Worm (Caenorhabditis elegans) whole organism, mixed stage, embryonic: Measurements from ENCODE around the gene str-238.
A peak's percentile ranks its signal among the peaks of the same experiment; 100 is the strongest.

Source experiments
- bed-3 ChIP-seq: fragments of 200-800 bp; sonication (Bioruptor generic); optimal IDR thresholded peaks from 3 replicates; lab custom pipeline; 2018; ENCODE audit warnings: mild to moderate bottlenecking, missing genetic modification characterization, moderate library complexity, missing compliant biosample characterization
- blmp-1 ChIP-seq: fragments of 150-350 bp; optimal IDR thresholded peaks from 2 replicates; lab custom pipeline; 2014; ENCODE audit warnings: missing biosample characterization, missing genetic modification characterization
- ceh-43 ChIP-seq: fragments of 200-800 bp; sonication (Bioruptor generic); optimal IDR thresholded peaks from 2 replicates; lab custom pipeline; 2018; ENCODE audit warnings: mild to moderate bottlenecking, missing genetic modification characterization, moderate library complexity, missing compliant biosample characterization
- ces-1 ChIP-seq: fragments of 150-350 bp; optimal IDR thresholded peaks from 2 replicates; lab custom pipeline; 2014; ENCODE audit warnings: missing biosample characterization, missing genetic modification reagents, missing genetic modification characterization
- cnd-1 ChIP-seq: fragments of 200-800 bp; sonication (Bioruptor generic); optimal IDR thresholded peaks from 2 replicates; lab custom pipeline; 2018; ENCODE audit warnings: mild to moderate bottlenecking, missing genetic modification characterization, missing compliant biosample characterization
- drap-1 ChIP-seq: fragments of 200-800 bp; sonication (Bioruptor generic); optimal IDR thresholded peaks from 3 replicates; lab custom pipeline; 2018; ENCODE audit warnings: mild to moderate bottlenecking, missing genetic modification characterization, missing compliant biosample characterization
- elt-1 ChIP-seq: sonication (generic microtip); optimal IDR thresholded peaks from 2 replicates; lab custom pipeline; 2017; ENCODE audit warnings: missing genetic modification characterization, mild to moderate bottlenecking, missing compliant biosample characterization, antibody characterized with exemption, moderate library complexity, borderline replicate concordance; ENCODE audit not compliant: insufficient read depth
- elt-3 ChIP-seq: fragments of 150-350 bp; optimal IDR thresholded peaks from 2 replicates; lab custom pipeline; 2014; ENCODE audit warnings: missing biosample characterization, missing genetic modification characterization
- flh-1 ChIP-seq: fragments of 200-800 bp; sonication (Bioruptor generic); optimal IDR thresholded peaks from 2 replicates; lab custom pipeline; 2018; ENCODE audit warnings: mild to moderate bottlenecking, missing genetic modification characterization, moderate library complexity, missing compliant biosample characterization
- ham-2 ChIP-seq: fragments of 200-800 bp; sonication (Bioruptor generic); optimal IDR thresholded peaks from 2 replicates; lab custom pipeline; 2018; ENCODE audit warnings: mild to moderate bottlenecking, missing genetic modification characterization, missing compliant biosample characterization
- hlh-1 ChIP-seq: fragments of 150-350 bp; optimal IDR thresholded peaks from 2 replicates; lab custom pipeline; 2014; ENCODE audit warnings: missing biosample characterization, missing genetic modification reagents, missing genetic modification characterization
- lin-13 ChIP-seq: fragments of 150-350 bp; optimal IDR thresholded peaks from 2 replicates; lab custom pipeline; 2014; ENCODE audit warnings: missing biosample characterization, missing genetic modification characterization
- lsy-2 ChIP-seq: fragments of 150-350 bp; optimal IDR thresholded peaks from 2 replicates; lab custom pipeline; 2014; ENCODE audit warnings: missing biosample characterization, missing genetic modification characterization
- mab-5 ChIP-seq: fragments of 150-350 bp; optimal IDR thresholded peaks from 2 replicates; lab custom pipeline; 2014; ENCODE audit warnings: missing biosample characterization, missing genetic modification characterization
- mep-1 ChIP-seq: fragments of 150-350 bp; optimal IDR thresholded peaks from 2 replicates; lab custom pipeline; 2017; ENCODE audit warnings: missing biosample characterization, missing genetic modification reagents, missing genetic modification characterization, inconsistent platforms
- mls-2 ChIP-seq: sonication (generic microtip); optimal IDR thresholded peaks from 2 replicates; lab custom pipeline; 2016; ENCODE audit warnings: mild to moderate bottlenecking, missing genetic modification characterization, moderate library complexity, missing compliant biosample characterization
- nhr-12 ChIP-seq: fragments of 150-350 bp; optimal IDR thresholded peaks from 2 replicates; lab custom pipeline; 2014; ENCODE audit warnings: missing biosample characterization, missing genetic modification characterization
- nhr-2 ChIP-seq: fragments of 150-350 bp; optimal IDR thresholded peaks from 2 replicates; lab custom pipeline; 2014; ENCODE audit warnings: missing biosample characterization, missing genetic modification characterization
- nhr-237 ChIP-seq: fragments of 150-350 bp; optimal IDR thresholded peaks from 2 replicates; lab custom pipeline; 2014; ENCODE audit warnings: missing biosample characterization, missing genetic modification characterization
- nhr-28 ChIP-seq: fragments of 150-350 bp; optimal IDR thresholded peaks from 2 replicates; lab custom pipeline; 2014; ENCODE audit warnings: missing biosample characterization, missing genetic modification characterization
- nhr-76 ChIP-seq: sonication (generic microtip); optimal IDR thresholded peaks from 2 replicates; lab custom pipeline; 2017; ENCODE audit warnings: missing biosample characterization, missing genetic modification characterization
- pha-4 ChIP-seq: fragments of 150-350 bp; optimal IDR thresholded peaks from 2 replicates; lab custom pipeline; 2018; ENCODE audit warnings: missing biosample characterization, missing genetic modification reagents, missing genetic modification characterization
- sem-2 ChIP-seq: fragments of 200-800 bp; sonication (Bioruptor generic); optimal IDR thresholded peaks from 2 replicates; lab custom pipeline; 2018; ENCODE audit warnings: mild to moderate bottlenecking, missing genetic modification characterization, missing compliant biosample characterization
- sptf-1 ChIP-seq: sonication (generic microtip); optimal IDR thresholded peaks from 2 replicates; lab custom pipeline; 2017; ENCODE audit warnings: mild to moderate bottlenecking, missing genetic modification characterization, moderate library complexity, missing compliant biosample characterization
- tbx-8 ChIP-seq: fragments of 200-800 bp; sonication (Bioruptor generic); optimal IDR thresholded peaks from 2 replicates; lab custom pipeline; 2018; ENCODE audit warnings: mild to moderate bottlenecking, missing genetic modification characterization, moderate library complexity, missing compliant biosample characterization
- unc-120 ChIP-seq: sonication (generic microtip); optimal IDR thresholded peaks from 2 replicates; lab custom pipeline; 2017; ENCODE audit warnings: missing genetic modification characterization, missing compliant biosample characterization; ENCODE audit not compliant: poor library complexity, severe bottlenecking
- unc-39 ChIP-seq: fragments of 150-350 bp; optimal IDR thresholded peaks from 2 replicates; lab custom pipeline; 2014; ENCODE audit warnings: missing biosample characterization, missing genetic modification characterization
- unc-62 ChIP-seq: fragments of 150-350 bp; optimal IDR thresholded peaks from 2 replicates; lab custom pipeline; 2014; ENCODE audit warnings: missing biosample characterization, missing genetic modification reagents, missing genetic modification characterization
- zip-8 ChIP-seq: fragments of 150-350 bp; optimal IDR thresholded peaks from 2 replicates; lab custom pipeline; 2014; ENCODE audit warnings: missing biosample characterization, missing genetic modification characterization
- ztf-11 ChIP-seq: fragments of 150-350 bp; optimal IDR thresholded peaks from 2 replicates; lab custom pipeline; 2014; ENCODE audit warnings: missing biosample characterization, missing genetic modification characterization

str-238 gene

ce11 chrV:774875-775359, 10.1 kb downstream of the str-238 start, which contains the start of gene srbc-58:
Gene srbc-58 (plus strand): TSS chrV:774995.
- TF ChIP-seq drap-1 (GFP tag; lab: Kevin White, UChicago) (no peak), mep-1 (peak; percentile 16), flh-1 (GFP tag; lab: Kevin White, UChicago) (no peak)

DNA sequence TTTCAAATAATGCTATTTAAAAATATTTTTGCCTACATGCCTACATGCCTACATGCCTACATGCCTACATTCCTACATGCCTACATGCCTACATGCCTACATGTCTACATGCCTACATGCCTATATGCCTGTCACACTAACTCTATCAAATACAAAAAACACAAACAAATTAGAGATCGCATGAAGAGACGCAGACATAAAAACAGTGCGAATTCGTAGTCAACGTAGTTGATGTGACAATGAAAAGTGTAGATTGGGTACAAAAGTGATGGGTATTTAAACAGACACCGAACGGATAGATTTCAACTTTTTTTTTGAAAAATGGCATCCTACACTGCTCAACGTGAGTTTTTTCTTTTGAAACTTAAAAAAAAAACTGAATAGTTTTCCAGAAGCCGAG, 12.5 kb downstream of the str-238 start, which contains the start of gene R09E12.9:
TSS of gene R09E12.9 (plus strand) at position 316 of the 400 bp plus-strand sequence.
- TF ChIP-seq nhr-28 (peak; percentile 83), mab-5 (tag; lab: Kevin White, UChicago) (no peak), sptf-1 (tag; lab: Kevin White, UChicago) (no peak), unc-120 (tag; lab: Kevin White, UChicago) (no peak), elt-3 (tag; lab: Kevin White, UChicago) (no peak)
- TF ChIP-seq, all 35 proteins: peak for 1

ce11 chrV:778339-778738, 13.5 kb downstream of the str-238 start, which contains the start of gene srbc-59:
Gene srbc-59 (plus strand): TSS chrV:778639.
- TF ChIP-seq nhr-12 (no peak), lsy-2 (tag; lab: Kevin White, UChicago) (no peak), ham-2 (GFP tag; lab: Kevin White, UChicago) (no peak), mls-2 (tag; lab: Kevin White, UChicago) (no peak), sem-2 (no peak), hlh-1 (tag; lab: Kevin White, UChicago) (no peak), cnd-1 (tag; lab: Kevin White, UChicago) (no peak), nhr-2 (tag; lab: Kevin White, UChicago) (no peak), unc-39 (tag; lab: Kevin White, UChicago) (no peak), sptf-1 (tag; lab: Kevin White, UChicago) (no peak), drap-1 (GFP tag; lab: Kevin White, UChicago) (no peak), tbx-8 (no peak), ceh-43 (no peak), lin-13 (tag; lab: Kevin White, UChicago) (no peak), ztf-11 (no peak), unc-62 (GFP tag; lab: Kevin White, UChicago) (no peak), nhr-76 (tag; lab: Kevin White, UChicago) (no peak)

ce11 chrV:779999-780398, 15.2 kb downstream of the str-238 start, which contains the start of gene srbc-60:
Gene srbc-60 (plus strand): TSS chrV:780299.
- TF ChIP-seq bed-3 (GFP tag; lab: Kevin White, UChicago) (no peak), unc-120 (tag; lab: Kevin White, UChicago) (no peak), tbx-8 (no peak), mab-5 (tag; lab: Kevin White, UChicago) (no peak), blmp-1 (tag; lab: Kevin White, UChicago) (no peak), nhr-2 (tag; lab: Kevin White, UChicago) (no peak), unc-62 (GFP tag; lab: Kevin White, UChicago) (no peak), elt-3 (tag; lab: Kevin White, UChicago) (no peak), zip-8 (tag; lab: Kevin White, UChicago) (no peak), nhr-12 (no peak)

ce11 chrV:782432-782831, 17.6 kb downstream of the str-238 start, which contains the start of gene srab-16:
Gene srab-16 (plus strand): TSS chrV:782732.
- TF ChIP-seq unc-39 (tag; lab: Kevin White, UChicago) = no peak
- TF ChIP-seq nhr-76 (tag; lab: Kevin White, UChicago) = no peak
- TF ChIP-seq drap-1 (GFP tag; lab: Kevin White, UChicago) = no peak

- TF ChIP-seq nhr-237 (tag; lab: Kevin White, UChicago) (no peak), drap-1 (GFP tag; lab: Kevin White, UChicago) (no peak), cnd-1 (tag; lab: Kevin White, UChicago) (no peak), ceh-43 (no peak), elt-1 (tag; lab: Kevin White, UChicago) (no peak), flh-1 (GFP tag; lab: Kevin White, UChicago) (no peak), nhr-76 (tag; lab: Kevin White, UChicago) (no peak), ces-1 (no peak), sem-2 (no peak), elt-3 (tag; lab: Kevin White, UChicago) (no peak), hlh-1 (tag; lab: Kevin White, UChicago) (no peak), sptf-1 (tag; lab: Kevin White, UChicago) (no peak), pha-4 (tag; lab: Kevin White, UChicago) (no peak), zip-8 (tag; lab: Kevin White, UChicago) (no peak), lin-13 (tag; lab: Kevin White, UChicago) (no peak), unc-39 (tag; lab: Kevin White, UChicago) (no peak), ztf-11 (no peak), bed-3 (GFP tag; lab: Kevin White, UChicago) (no peak)
These were observed 29.3 kb downstream of the str-238 start for ce11 chrV:794092-794491.
